Fruit fly (Drosophila melanogaster) whole organism, wandering third instar larva: Measurements from ENCODE around the gene CG11951.
A peak's percentile ranks its signal among the peaks of the same experiment; 100 is the strongest.

Experiments
- Abd-B ChIP-seq: fragments of >200 bp; optimal IDR thresholded peaks from 2 replicates; lab custom pipeline; 2017; ENCODE audit warnings: missing biosample characterization, missing genetic modification characterization
- CG32264 ChIP-seq: fragments of 200-800 bp; sonication (Bioruptor generic); optimal IDR thresholded peaks from 2 replicates; lab custom pipeline; 2016; ENCODE audit warnings: missing biosample characterization, missing genetic modification characterization
- CG9705 ChIP-seq: fragments of 200-800 bp; sonication (Bioruptor generic); optimal IDR thresholded peaks from 2 replicates; lab custom pipeline; 2018; ENCODE audit warnings: missing biosample characterization, mild to moderate bottlenecking, missing genetic modification characterization
- CrebA ChIP-seq: fragments of 200-800 bp; sonication (Bioruptor generic); optimal IDR thresholded peaks from 2 replicates; lab custom pipeline; 2016; ENCODE audit warnings: missing biosample characterization, mild to moderate bottlenecking, missing genetic modification characterization, borderline replicate concordance
- Dfd ChIP-seq: fragments of >200 bp; optimal IDR thresholded peaks from 2 replicates; lab custom pipeline; 2017; ENCODE audit warnings: missing biosample characterization, missing genetic modification characterization
- Dif ChIP-seq: fragments of 200-275, 200-300 bp; sonication (Bioruptor generic); optimal IDR thresholded peaks from 2 replicates; lab custom pipeline; 2018; ENCODE audit warnings: missing biosample characterization, missing genetic modification characterization; ENCODE audit not compliant: partially characterized antibody
- GATAd ChIP-seq: sonication (Bioruptor generic); optimal IDR thresholded peaks from 2 replicates; lab custom pipeline; 2016; ENCODE audit warnings: missing biosample characterization, missing genetic modification characterization
- HLH106 ChIP-seq: fragments of 200-800 bp; optimal IDR thresholded peaks from 3 replicates; lab custom pipeline; 2019; ENCODE audit warnings: missing biosample characterization, mild to moderate bottlenecking, missing genetic modification characterization, moderate library complexity
- Hnf4 ChIP-seq: fragments of 200-800 bp; sonication (Bioruptor generic); optimal IDR thresholded peaks from 2 replicates; lab custom pipeline; 2016; ENCODE audit warnings: missing biosample characterization, mild to moderate bottlenecking, missing genetic modification characterization
- Hr78 ChIP-seq: fragments of >200 bp; optimal IDR thresholded peaks from 2 replicates; lab custom pipeline; 2017; ENCODE audit warnings: missing biosample characterization, missing genetic modification characterization
- Hr83 ChIP-seq: fragments of 200-300 bp; sonication (Bioruptor generic); optimal IDR thresholded peaks from 2 replicates; lab custom pipeline; 2016; ENCODE audit warnings: missing biosample characterization, mild to moderate bottlenecking, missing genetic modification characterization, moderate library complexity; ENCODE audit not compliant: poor library complexity, severe bottlenecking
- Jra ChIP-seq: sonication (Bioruptor generic); optimal IDR thresholded peaks from 2 replicates; lab custom pipeline; 2016; ENCODE audit warnings: missing biosample characterization, missing genetic modification characterization
- Mio ChIP-seq: sonication (Bioruptor generic); optimal IDR thresholded peaks from 2 replicates; lab custom pipeline; 2016; ENCODE audit warnings: missing biosample characterization, missing genetic modification characterization
- Myc ChIP-seq: fragments of >200 bp; optimal IDR thresholded peaks from 2 replicates; lab custom pipeline; 2017
- N ChIP-seq: fragments of >200 bp; optimal IDR thresholded peaks from 2 replicates; lab custom pipeline; 2018; ENCODE audit warnings: missing biosample characterization, missing external identifiers, missing genetic modification characterization
- OdsH ChIP-seq: fragments of 200-800 bp; sonication (Bioruptor generic); optimal IDR thresholded peaks from 2 replicates; lab custom pipeline; 2016; ENCODE audit warnings: missing biosample characterization, mild to moderate bottlenecking, missing genetic modification characterization
- Rel ChIP-seq, 2 experiments: fragments of 200-800 bp; sonication (Bioruptor generic) in 1 of 2; optimal IDR thresholded peaks; 2 replicates in 1 of 2; 3 replicates in 1 of 2; lab custom pipeline; 2016 to 2019; ENCODE audit warnings: mild to moderate bottlenecking in 2 of 2, missing biosample characterization in 2 of 2, missing genetic modification characterization in 2 of 2, moderate library complexity in 1 of 2
- Sp1 ChIP-seq: fragments of 200-800 bp; sonication (Bioruptor generic); optimal IDR thresholded peaks from 3 replicates; lab custom pipeline; 2019; ENCODE audit warnings: missing biosample characterization, mild to moderate bottlenecking, missing genetic modification characterization, moderate library complexity
- Vsx2 ChIP-seq: fragments of 200-300, 225-300 bp; sonication (Bioruptor generic); optimal IDR thresholded peaks from 2 replicates; lab custom pipeline; 2018; ENCODE audit warnings: missing biosample characterization, missing genetic modification characterization; ENCODE audit not compliant: partially characterized antibody
- br ChIP-seq: fragments of 200-800 bp; sonication (Bioruptor generic); optimal IDR thresholded peaks from 2 replicates; lab custom pipeline; 2016; ENCODE audit warnings: missing biosample characterization, missing genetic modification characterization
- brk ChIP-seq: fragments of 200-800 bp; sonication (Bioruptor generic); optimal IDR thresholded peaks from 2 replicates; lab custom pipeline; 2016; ENCODE audit warnings: missing biosample characterization, mild to moderate bottlenecking, missing genetic modification characterization
- dl ChIP-seq, 2 experiments: fragments of 175-275, 200-275 bp in 1 of 2; fragments of 200-275 bp in 1 of 2; sonication (Bioruptor generic); optimal IDR thresholded peaks; lab custom pipeline; 2018; ENCODE audit warnings: mild to moderate bottlenecking in 2 of 2, missing biosample characterization in 2 of 2, missing genetic modification characterization in 2 of 2, moderate library complexity in 2 of 2; ENCODE audit not compliant: partially characterized antibody in 2 of 2, insufficient read depth in 1 of 2
- dmrt93B ChIP-seq: fragments of 200-800 bp; sonication (Bioruptor generic); optimal IDR thresholded peaks from 2 replicates; lab custom pipeline; 2018; ENCODE audit warnings: missing biosample characterization, mild to moderate bottlenecking, missing genetic modification characterization
- dsf ChIP-seq: sonication (Bioruptor generic); optimal IDR thresholded peaks from 2 replicates; lab custom pipeline; 2016; ENCODE audit warnings: missing biosample characterization, missing genetic modification characterization, borderline replicate concordance
- ey ChIP-seq: fragments of 200-800 bp; sonication (Bioruptor generic); optimal IDR thresholded peaks from 2 replicates; lab custom pipeline; 2016; ENCODE audit warnings: missing biosample characterization, missing genetic modification characterization
- foxo ChIP-seq, 2 experiments: fragments of 200-800 bp; sonication (Bioruptor generic); optimal IDR thresholded peaks; 2 replicates in 1 of 2; 3 replicates in 1 of 2; lab custom pipeline; 2016 to 2017; ENCODE audit warnings: missing biosample characterization in 2 of 2, missing genetic modification characterization in 2 of 2
- fru ChIP-seq: fragments of 200-800 bp; sonication (Bioruptor generic); optimal IDR thresholded peaks from 3 replicates; lab custom pipeline; 2016; ENCODE audit warnings: missing biosample characterization, mild to moderate bottlenecking, missing genetic modification characterization
- h ChIP-seq: fragments of 200-800 bp; sonication (Bioruptor generic); optimal IDR thresholded peaks from 3 replicates; lab custom pipeline; 2016; ENCODE audit warnings: missing biosample characterization, mild to moderate bottlenecking, missing genetic modification characterization
- jim ChIP-seq: fragments of 175-275, 200-325 bp; sonication (Bioruptor generic); optimal IDR thresholded peaks from 2 replicates; lab custom pipeline; 2016; ENCODE audit warnings: missing biosample characterization, mild to moderate bottlenecking, missing genetic modification characterization
- lola ChIP-seq: fragments of >200 bp; optimal IDR thresholded peaks from 2 replicates; lab custom pipeline; 2017; ENCODE audit warnings: missing biosample characterization, missing genetic modification characterization
- pan ChIP-seq: fragments of >200 bp; optimal IDR thresholded peaks from 2 replicates; lab custom pipeline; 2017
- psq ChIP-seq: fragments of 200-800 bp; sonication (Bioruptor generic); optimal IDR thresholded peaks from 3 replicates; lab custom pipeline; 2017; ENCODE audit warnings: missing biosample characterization, mild to moderate bottlenecking, missing genetic modification characterization, moderate library complexity
- rgr ChIP-seq: fragments of 200-800 bp; sonication (Bioruptor generic); optimal IDR thresholded peaks from 3 replicates; lab custom pipeline; 2016; ENCODE audit warnings: missing biosample characterization, mild to moderate bottlenecking, missing genetic modification characterization
- sage ChIP-seq: fragments of 200-800 bp; sonication (Bioruptor generic); optimal IDR thresholded peaks from 2 replicates; lab custom pipeline; 2016; ENCODE audit warnings: missing biosample characterization, mild to moderate bottlenecking, missing genetic modification characterization
- sv ChIP-seq: fragments of 200-800 bp; sonication (Bioruptor generic); optimal IDR thresholded peaks from 3 replicates; lab custom pipeline; 2016; ENCODE audit warnings: missing biosample characterization, missing genetic modification characterization
- tai ChIP-seq: sonication (Bioruptor generic); optimal IDR thresholded peaks from 2 replicates; lab custom pipeline; 2016; ENCODE audit warnings: missing biosample characterization, missing genetic modification characterization
- usp ChIP-seq: fragments of >200 bp; optimal IDR thresholded peaks from 2 replicates; lab custom pipeline; 2017; ENCODE audit warnings: missing biosample characterization, missing genetic modification characterization
- woc ChIP-seq: sonication (Bioruptor generic); optimal IDR thresholded peaks from 2 replicates; lab custom pipeline; 2016; ENCODE audit warnings: missing biosample characterization, mild to moderate bottlenecking, missing genetic modification characterization

CG11951 gene

dm6 chr3R:29257890-29258691 is 19.6 kb upstream of the CG11951 start:
- TF ChIP-seq fru (GFP tag; lab: Kevin White, UChicago) (peak; percentile 26), Sp1 (no peak), dl (GFP tag; optimal IDR thresholded peaks at IDR 0.05; lab: Kevin White, UChicago; ENCODE audit: insufficient read depth in 1 of 2, partially characterized antibody in 2 of 2) (peak in 1 of 2 experiments; percentile 24), CG9705 (GFP tag; lab: Kevin White, UChicago) (no peak), brk (GFP tag; lab: Kevin White, UChicago) (peak; percentile 5), Rel (GFP tag; optimal IDR thresholded peaks at IDR 0.05; lab: Kevin White, UChicago) (no peak), Rel (tag; optimal IDR thresholded peaks at IDR 0.05; lab: Kevin White, UChicago) (peak; percentile 48), psq (peak; percentile 97)

dm6 chr3R:29256811-29257439 is 18.4 kb upstream of the CG11951 start:
- TF ChIP-seq CG32264 (GFP tag; lab: Kevin White, UChicago) (no peak), foxo (GFP tag; optimal IDR thresholded peaks at IDR 0.05; lab: Kevin White, UChicago) (peak in 1 of 2 experiments; percentile 63), sage (GFP tag; lab: Kevin White, UChicago) (peak; percentile 71), Vsx2 (GFP tag; lab: Kevin White, UChicago) (no peak), Hnf4 (peak; percentile 68), dmrt93B (GFP tag; lab: Kevin White, UChicago) (peak; percentile 31), Abd-B (GFP tag; lab: Kevin White, UChicago) (no peak), Mio (GFP tag; lab: Kevin White, UChicago) (no peak), Hr83 (GFP tag; lab: Kevin White, UChicago) (no peak), br (GFP tag; lab: Kevin White, UChicago) (peak; percentile 75), usp (GFP tag; lab: Kevin White, UChicago) (no peak), Dif (GFP tag; lab: Kevin White, UChicago) (no peak), OdsH (GFP tag; lab: Kevin White, UChicago) (peak; percentile 81), sv (GFP tag; lab: Kevin White, UChicago) (no peak), CG9705 (GFP tag; lab: Kevin White, UChicago) (no peak), lola (GFP tag; lab: Kevin White, UChicago) (no peak), Jra (GFP tag; lab: Kevin White, UChicago) (no peak), pan (lab: Kevin White, UChicago) (no peak), Dfd (GFP tag; lab: Kevin White, UChicago) (no peak), Hr78 (no peak), Rel (GFP tag; optimal IDR thresholded peaks at IDR 0.05; lab: Kevin White, UChicago) (no peak), Rel (tag; optimal IDR thresholded peaks at IDR 0.05; lab: Kevin White, UChicago) (no peak), h (GFP tag; lab: Kevin White, UChicago) (peak; percentile 86), Myc (lab: Kevin White, UChicago) (no peak), rgr (GFP tag; lab: Kevin White, UChicago) (peak; percentile 81), brk (GFP tag; lab: Kevin White, UChicago) (peak; percentile 71), dsf (no peak), tai (GFP tag; lab: Kevin White, UChicago) (peak; percentile 70), GATAd (GFP tag; lab: Kevin White, UChicago) (no peak), ey (GFP tag; lab: Kevin White, UChicago) (peak; percentile 74), fru (GFP tag; lab: Kevin White, UChicago) (peak; percentile 76), dl (GFP tag; optimal IDR thresholded peaks at IDR 0.05; lab: Kevin White, UChicago; ENCODE audit: insufficient read depth in 1 of 2, partially characterized antibody in 2 of 2) (no peak), psq (peak; percentile 78), jim (GFP tag; lab: Kevin White, UChicago) (no peak), HLH106 (tag; lab: Kevin White, UChicago) (peak; percentile 75), woc (GFP tag; lab: Kevin White, UChicago) (peak; percentile 31), CrebA (GFP tag; lab: Kevin White, UChicago) (no peak), Sp1 (peak; percentile 60), N (no peak)
- TF ChIP-seq, all 38 proteins: peak for 16
